Fruit fly (Drosophila melanogaster) whole organism, prepupa: ENCODE results near the gene scat.

Source experiments
- Blimp-1 ChIP-seq: fragments of 200-800 bp; sonication (Bioruptor generic); optimal IDR thresholded peaks from 3 replicates; lab custom pipeline; 2017; ENCODE audit warnings: missing biosample characterization, missing genetic modification characterization, mild to moderate bottlenecking, moderate library complexity, missing genetic modification reagents
- CG11294 ChIP-seq: fragments of 200-800 bp; sonication (Bioruptor generic); IDR thresholded peaks from 2 replicates; pipeline ENCODE4 v1.3.6; 2022; ENCODE audit warnings: missing biosample characterization, missing genetic modification characterization
- CG11762 ChIP-seq: fragments of 200-800 bp; sonication (Bioruptor generic); optimal IDR thresholded peaks from 3 replicates; lab custom pipeline; 2016; ENCODE audit warnings: missing biosample characterization, missing genetic modification characterization; ENCODE audit not compliant: insufficient read depth
- CG11902 ChIP-seq: fragments of 200-800 bp; sonication (Bioruptor generic); optimal IDR thresholded peaks from 3 replicates; lab custom pipeline; 2016; ENCODE audit warnings: missing biosample characterization, missing genetic modification characterization
- CG15336 ChIP-seq: fragments of 200-800 bp; sonication (Bioruptor generic); IDR thresholded peaks from 2 replicates; pipeline ENCODE4 v1.3.6; 2022; ENCODE audit warnings: missing biosample characterization, missing genetic modification characterization
- CG3032 ChIP-seq: fragments of 200-800 bp; optimal IDR thresholded peaks from 2 replicates; lab custom pipeline; 2019; ENCODE audit warnings: missing biosample characterization, mild to moderate bottlenecking, missing genetic modification characterization, moderate library complexity
- CG32006 ChIP-seq: fragments of 200-800 bp; sonication (Bioruptor generic); optimal IDR thresholded peaks from 3 replicates; lab custom pipeline; 2017; ENCODE audit warnings: missing biosample characterization, mild to moderate bottlenecking, missing genetic modification characterization
- CG3919 ChIP-seq: fragments of 200-800 bp; sonication (Bioruptor generic); optimal IDR thresholded peaks from 3 replicates; lab custom pipeline; 2016; ENCODE audit warnings: missing biosample characterization, missing genetic modification characterization
- CG4318 ChIP-seq: fragments of 200-800 bp; sonication (Bioruptor generic); optimal IDR thresholded peaks from 3 replicates; lab custom pipeline; 2017; ENCODE audit warnings: missing biosample characterization, mild to moderate bottlenecking, missing genetic modification characterization
- CG6276 ChIP-seq: fragments of 200-800 bp; sonication (Bioruptor generic); optimal IDR thresholded peaks from 2 replicates; lab custom pipeline; 2017; ENCODE audit warnings: missing biosample characterization, mild to moderate bottlenecking, missing genetic modification characterization
- CG6808 ChIP-seq: fragments of 200-800 bp; sonication (Bioruptor generic); optimal IDR thresholded peaks from 3 replicates; lab custom pipeline; 2017; ENCODE audit warnings: missing biosample characterization, missing genetic modification characterization, mild to moderate bottlenecking, moderate library complexity, missing genetic modification reagents
- CG6854 ChIP-seq: fragments of 200-800 bp; sonication (Bioruptor generic); optimal IDR thresholded peaks from 2 replicates; lab custom pipeline; 2017; ENCODE audit warnings: missing biosample characterization, mild to moderate bottlenecking, missing genetic modification characterization
- CG7368 ChIP-seq: fragments of 200-800 bp; sonication (Bioruptor generic); optimal IDR thresholded peaks from 3 replicates; lab custom pipeline; 2016; ENCODE audit warnings: missing biosample characterization, missing genetic modification characterization
- CG8119 ChIP-seq: fragments of 200-800 bp; sonication (Bioruptor generic); IDR thresholded peaks from 3 replicates; pipeline ENCODE4 v1.3.6; 2022; ENCODE audit warnings: missing biosample characterization, missing genetic modification characterization
- CG8319 ChIP-seq: fragments of 200-800 bp; sonication (Bioruptor generic); optimal IDR thresholded peaks from 3 replicates; lab custom pipeline; 2016; ENCODE audit warnings: missing biosample characterization, missing genetic modification characterization
- CG8632 ChIP-seq: fragments of 200-800 bp; sonication (Bioruptor generic); optimal IDR thresholded peaks from 3 replicates; lab custom pipeline; 2016; ENCODE audit warnings: missing biosample characterization, missing genetic modification characterization
- CG9139 ChIP-seq: fragments of 200-800 bp; sonication (Bioruptor generic); optimal IDR thresholded peaks from 3 replicates; lab custom pipeline; 2017; ENCODE audit warnings: missing biosample characterization, mild to moderate bottlenecking, missing genetic modification characterization
- Eip75B ChIP-seq: fragments of 200-800 bp; sonication (Bioruptor generic); optimal IDR thresholded peaks from 3 replicates; lab custom pipeline; 2016; ENCODE audit warnings: missing biosample characterization, missing genetic modification characterization
- Eip78C ChIP-seq: fragments of 200-800 bp; sonication (Bioruptor generic); peaks from one replicate; lab custom pipeline; 2016; ENCODE audit warnings: missing biosample characterization, missing genetic modification characterization
- Gug ChIP-seq: fragments of 200-800 bp; sonication (Bioruptor generic); IDR thresholded peaks from 2 replicates; pipeline ENCODE4 v1.3.6; 2022; ENCODE audit warnings: missing biosample characterization, missing genetic modification characterization
- Hr38 ChIP-seq: sonication (Bioruptor generic); optimal IDR thresholded peaks from 2 replicates; lab custom pipeline; 2016; ENCODE audit warnings: missing biosample characterization, missing genetic modification characterization
- Hr39 ChIP-seq: fragments of 200-800 bp; sonication (Bioruptor generic); optimal IDR thresholded peaks from 2 replicates; lab custom pipeline; 2016; ENCODE audit warnings: missing biosample characterization, missing genetic modification characterization
- Hr4 ChIP-seq: fragments of 200-800 bp; sonication (Bioruptor generic); optimal IDR thresholded peaks from 3 replicates; lab custom pipeline; 2016; ENCODE audit warnings: missing biosample characterization, missing genetic modification characterization
- Lpt ChIP-seq: fragments of 200-800 bp; sonication (Bioruptor generic); optimal IDR thresholded peaks from 3 replicates; lab custom pipeline; 2016; ENCODE audit warnings: missing biosample characterization, missing genetic modification characterization
- Met ChIP-seq: fragments of 200-800 bp; sonication (Bioruptor generic); optimal IDR thresholded peaks from 3 replicates; lab custom pipeline; 2016; ENCODE audit warnings: missing biosample characterization, missing genetic modification characterization
- OdsH ChIP-seq: fragments of 200-800 bp; sonication (Bioruptor generic); optimal IDR thresholded peaks from 3 replicates; lab custom pipeline; 2016; ENCODE audit warnings: missing biosample characterization, missing genetic modification characterization
- Smox ChIP-seq: fragments of 200-800 bp; sonication (Bioruptor generic); optimal IDR thresholded peaks from 3 replicates; lab custom pipeline; 2016; ENCODE audit warnings: missing biosample characterization, missing genetic modification characterization
- Sox14 ChIP-seq: fragments of 200-800 bp; sonication (Bioruptor generic); optimal IDR thresholded peaks from 3 replicates; lab custom pipeline; 2016; ENCODE audit warnings: missing biosample characterization, missing genetic modification characterization
- Sox15 ChIP-seq: fragments of 200-800 bp; sonication (Bioruptor generic); optimal IDR thresholded peaks from 3 replicates; lab custom pipeline; 2016; ENCODE audit warnings: missing biosample characterization, missing genetic modification characterization
- acj6 ChIP-seq: fragments of 200-800 bp; sonication (Bioruptor generic); optimal IDR thresholded peaks from 3 replicates; lab custom pipeline; 2016; ENCODE audit warnings: missing biosample characterization, missing genetic modification characterization
- cyc ChIP-seq: fragments of 200-800 bp; sonication (Bioruptor generic); optimal IDR thresholded peaks from 3 replicates; lab custom pipeline; 2016; ENCODE audit warnings: missing biosample characterization, missing genetic modification characterization
- dac ChIP-seq: fragments of 200-800 bp; sonication (Bioruptor generic); optimal IDR thresholded peaks from 2 replicates; lab custom pipeline; 2017; ENCODE audit warnings: missing biosample characterization, mild to moderate bottlenecking, missing genetic modification characterization
- dsx ChIP-seq: fragments of 200-800 bp; optimal IDR thresholded peaks from 3 replicates; lab custom pipeline; 2019; ENCODE audit warnings: missing biosample characterization, mild to moderate bottlenecking, missing genetic modification characterization, moderate library complexity; ENCODE audit not compliant: poor library complexity, severe bottlenecking
- eg ChIP-seq: fragments of 200-800 bp; sonication (Bioruptor generic); IDR thresholded peaks from 3 replicates; pipeline ENCODE4 v1.3.6; 2022; ENCODE audit warnings: missing biosample characterization, missing genetic modification characterization
- esn ChIP-seq: fragments of 200-800 bp; sonication (Bioruptor generic); optimal IDR thresholded peaks from 2 replicates; lab custom pipeline; 2016; ENCODE audit warnings: missing biosample characterization, mild to moderate bottlenecking, missing genetic modification characterization, moderate library complexity
- fd59A ChIP-seq: fragments of 200-800 bp; sonication (Bioruptor generic); optimal IDR thresholded peaks from 2 replicates; lab custom pipeline; 2017; ENCODE audit warnings: missing biosample characterization, mild to moderate bottlenecking, missing genetic modification characterization, missing genetic modification reagents
- fd85E ChIP-seq: fragments of 200-800 bp; sonication (Bioruptor generic); optimal IDR thresholded peaks from 3 replicates; lab custom pipeline; 2016; ENCODE audit warnings: missing biosample characterization, missing genetic modification characterization
- lz ChIP-seq: fragments of 200-800 bp; sonication (Bioruptor generic); optimal IDR thresholded peaks from 3 replicates; lab custom pipeline; 2016; ENCODE audit warnings: missing biosample characterization, missing genetic modification characterization
- net ChIP-seq: fragments of 200-800 bp; sonication (Bioruptor generic); optimal IDR thresholded peaks from 3 replicates; lab custom pipeline; 2016; ENCODE audit warnings: missing biosample characterization, missing genetic modification characterization
- pdm3 ChIP-seq: fragments of 200-800 bp; sonication (Bioruptor generic); optimal IDR thresholded peaks from 3 replicates; lab custom pipeline; 2016; ENCODE audit warnings: missing biosample characterization, missing genetic modification characterization
- salr ChIP-seq, 2 experiments: fragments of 200-800 bp; sonication (Bioruptor generic); optimal IDR thresholded peaks; 3 replicates each; lab custom pipeline; 2016 to 2018; ENCODE audit warnings: missing biosample characterization in 2 of 2, missing genetic modification characterization in 2 of 2, mild to moderate bottlenecking in 1 of 2
- spab ChIP-seq: fragments of 200-800 bp; sonication (Bioruptor generic); optimal IDR thresholded peaks from 2 replicates; lab custom pipeline; 2017; ENCODE audit warnings: missing biosample characterization, mild to moderate bottlenecking, missing genetic modification characterization, missing genetic modification reagents
- ss ChIP-seq, 2 experiments: fragments of 200-800 bp; sonication (Bioruptor generic); optimal IDR thresholded peaks; 2 replicates in 1 of 2; 3 replicates in 1 of 2; lab custom pipeline; 2017 to 2018; ENCODE audit warnings: mild to moderate bottlenecking in 2 of 2, missing biosample characterization in 2 of 2, missing genetic modification characterization in 2 of 2, moderate library complexity in 1 of 2
- svp ChIP-seq: fragments of 200-800 bp; sonication (Bioruptor generic); peaks from one replicate; lab custom pipeline; 2016; ENCODE audit warnings: missing biosample characterization, missing genetic modification characterization
- topi ChIP-seq: fragments of 200-800 bp; sonication (Bioruptor generic); optimal IDR thresholded peaks from 3 replicates; lab custom pipeline; 2016; ENCODE audit warnings: missing biosample characterization, missing genetic modification characterization

scat gene

DNA sequence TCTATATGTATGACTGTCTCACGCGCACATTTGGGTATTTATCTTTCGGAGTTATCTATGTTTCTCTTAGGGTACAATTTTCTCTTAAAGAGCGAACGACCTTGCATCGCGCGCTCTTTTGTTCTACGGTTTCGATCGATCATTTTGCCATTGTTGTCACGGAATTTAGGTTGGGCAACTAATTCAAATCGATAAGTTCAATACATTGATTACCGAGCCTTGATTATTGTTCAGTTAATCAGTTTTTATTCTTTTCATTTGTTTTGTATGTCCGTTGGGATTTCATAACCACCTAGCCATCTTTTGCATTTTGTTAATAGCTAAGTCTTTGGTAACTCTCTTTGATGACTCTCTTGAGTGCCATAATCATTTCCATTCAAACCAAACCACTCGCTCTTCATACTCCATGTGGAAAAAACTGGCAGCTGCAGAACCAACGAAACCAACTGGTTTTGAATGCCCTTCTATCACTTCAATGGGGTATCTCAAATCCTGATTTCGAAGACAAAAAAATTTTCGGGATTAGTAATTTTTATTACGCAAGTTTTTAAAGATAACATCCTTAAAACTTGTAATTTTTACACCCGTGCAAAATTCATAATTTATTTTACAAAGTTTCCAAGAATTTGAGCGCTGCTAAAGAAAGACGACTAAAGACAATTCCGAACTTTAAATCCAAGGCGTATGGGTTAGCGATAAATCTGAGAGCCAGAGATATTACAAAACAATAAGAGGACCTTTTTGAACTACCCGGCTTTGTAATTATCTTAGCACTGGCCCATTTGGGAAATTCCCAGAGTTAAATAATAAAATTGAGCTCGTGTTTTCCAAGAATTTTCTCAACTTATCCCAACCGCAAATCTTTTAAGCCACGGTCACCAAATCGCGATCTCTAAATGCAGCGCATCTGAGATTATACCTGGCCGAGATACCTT, 17.4 kb downstream of the scat start (continued):
- TF ChIP-seq CG11294, result no peak
- peak; percentile 1 for TF ChIP-seq cyc (GFP tag; lab: Kevin White, UChicago)
- TF ChIP-seq Lpt, result no peak
- peak; percentile 19 for TF ChIP-seq Hr4 (GFP tag; lab: Kevin White, UChicago)
- TF ChIP-seq CG9139, result no peak
- TF ChIP-seq Sox15, result peak; percentile 31
- TF ChIP-seq svp (GFP tag; lab: Kevin White, UChicago), result no peak
- TF ChIP-seq CG6854 (GFP tag; lab: Kevin White, UChicago), result no peak
- no peak for TF ChIP-seq CG3919 (GFP tag; lab: Kevin White, UChicago)
- peak; percentile 20 for TF ChIP-seq OdsH
- TF ChIP-seq CG8632, result peak; percentile 50
- no peak for TF ChIP-seq fd59A (GFP tag; lab: Kevin White, UChicago)
- peak; percentile 43 for TF ChIP-seq CG32006 (GFP tag; lab: Kevin White, UChicago)
- no peak for TF ChIP-seq ss (GFP tag; optimal IDR thresholded peaks at IDR 0.05; lab: Kevin White, UChicago)
- TF ChIP-seq lz, result peak; percentile 66

DNA sequence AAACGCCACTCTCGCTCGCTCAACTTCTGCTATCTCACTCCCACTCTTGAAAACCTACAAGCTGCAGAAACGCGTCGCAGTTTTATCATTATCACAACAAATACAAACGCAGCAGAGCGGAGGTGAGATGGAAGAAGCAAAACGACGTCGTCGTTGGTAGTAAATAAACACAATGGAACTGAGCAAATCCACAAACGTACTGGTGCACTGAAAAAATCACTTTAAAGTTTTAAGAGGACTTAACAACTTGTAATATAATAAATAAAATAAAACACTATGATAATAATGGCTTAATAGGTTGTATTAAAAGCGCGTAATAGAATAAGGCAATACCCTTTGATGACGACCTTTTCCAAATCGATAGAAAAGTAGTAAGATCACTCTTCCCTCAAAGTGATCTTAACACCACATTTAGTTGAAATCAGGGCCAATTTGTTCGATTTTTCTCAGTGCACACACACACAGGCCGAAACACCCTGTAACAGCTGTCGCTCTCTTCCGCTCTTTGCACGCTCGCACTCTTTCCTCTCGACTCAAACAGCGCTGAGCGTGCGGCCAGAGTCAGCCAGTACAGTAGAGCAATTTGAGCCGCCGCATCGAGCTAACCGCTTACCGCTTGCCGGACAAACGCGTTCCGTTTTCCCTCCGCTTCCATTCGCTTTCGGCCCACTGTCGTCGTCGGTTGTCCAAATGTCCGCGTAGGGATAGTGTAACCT, 18.2 kb downstream of the scat start:
- TF ChIP-seq CG8632 (peak; percentile 93), Blimp-1 (GFP tag; lab: Kevin White, UChicago) (peak; percentile 91), topi (GFP tag; lab: Kevin White, UChicago) (peak; percentile 90), Sox14 (GFP tag; lab: Kevin White, UChicago) (peak; percentile 96), CG7368 (GFP tag; lab: Kevin White, UChicago) (peak; percentile 93), CG11902 (GFP tag; lab: Kevin White, UChicago) (peak; percentile 93), Met (peak; percentile 98), Smox (GFP tag; lab: Kevin White, UChicago) (peak; percentile 86), Eip75B (GFP tag; lab: Kevin White, UChicago) (peak; percentile 86), CG6276 (GFP tag; lab: Kevin White, UChicago) (peak; percentile 87), CG9139 (peak; percentile 89), acj6 (peak; percentile 96), salr (GFP tag; optimal IDR thresholded peaks at IDR 0.05; lab: Kevin White, UChicago) (peak; percentile 74 to 91), eg (GFP tag; lab: Robert Waterston, UW) (peak; percentile 94), Gug (GFP tag; lab: Robert Waterston, UW) (peak; percentile 94), CG8319 (peak; percentile 88), CG11762 (peak; percentile 92), dsx (GFP tag; lab: Kevin White, UChicago) (peak; percentile 91), net (GFP tag; lab: Kevin White, UChicago) (peak; percentile 96), dac (GFP tag; lab: Kevin White, UChicago) (peak; percentile 66), CG6808 (GFP tag; lab: Kevin White, UChicago) (peak; percentile 95), Hr38 (GFP tag; lab: Kevin White, UChicago) (no peak), OdsH (peak; percentile 97), pdm3 (GFP tag; lab: Kevin White, UChicago) (peak; percentile 87), esn (peak; percentile 95), CG8119 (GFP tag; lab: Robert Waterston, UW) (peak; percentile 98), spab (GFP tag; lab: Kevin White, UChicago) (peak; percentile 95), CG32006 (GFP tag; lab: Kevin White, UChicago) (peak; percentile 95), Hr39 (peak; percentile 83), Eip78C (peak; percentile 97), fd85E (GFP tag; lab: Kevin White, UChicago) (peak; percentile 86), ss (GFP tag; optimal IDR thresholded peaks at IDR 0.05; lab: Kevin White, UChicago) (peak; percentile 95 to 96), cyc (GFP tag; lab: Kevin White, UChicago) (peak; percentile 92), Sox15 (peak; percentile 96), CG15336 (GFP tag; lab: Robert Waterston, UW) (peak; percentile 97), CG3032 (peak; percentile 97), lz (peak; percentile 73), fd59A (GFP tag; lab: Kevin White, UChicago) (peak; percentile 95), CG4318 (GFP tag; lab: Kevin White, UChicago) (peak; percentile 90)
